Worm (Caenorhabditis elegans): Measurements from ENCODE around the gene mrpl-21.

Gene mrpl-21

ce11 chrIII:4243461-4243860, at the start of gene mrpl-21:
Gene mrpl-21, minus strand, starts transcription at chrIII:4243561.
- no peak for TF ChIP-seq Y105C5A.15 (GFP tag; IDR thresholded peaks at IDR 0.05)
- TF ChIP-seq F49E8.2 (tag; optimal IDR thresholded peaks at IDR 0.05; ENCODE audit: borderline replicate concordance) = no peak
- TF ChIP-seq egl-43 (GFP tag; IDR thresholded peaks at IDR 0.05) = no peak
- no peak for TF ChIP-seq lir-3 (tag; optimal IDR thresholded peaks at IDR 0.05)
- no peak for TF ChIP-seq dmd-8 (GFP tag; IDR thresholded peaks at IDR 0.05)
- TF ChIP-seq php-3 (GFP tag; IDR thresholded peaks at IDR 0.05) = no peak
- TF ChIP-seq lin-38 (GFP tag; IDR thresholded peaks at IDR 0.05) = no peak
- no peak for TF ChIP-seq sdz-12 (GFP tag; optimal IDR thresholded peaks at IDR 0.05)
- no peak for TF ChIP-seq nhr-76 (tag; optimal IDR thresholded peaks at IDR 0.05)
- no peak for TF ChIP-seq F37D6.2 (tag; optimal IDR thresholded peaks at IDR 0.05)
- no peak for TF ChIP-seq zip-2 (tag; optimal IDR thresholded peaks at IDR 0.05)
- TF ChIP-seq F44E2.7 (GFP tag; IDR thresholded peaks at IDR 0.05) = no peak
- no peak for TF ChIP-seq spr-1 (tag; optimal IDR thresholded peaks at IDR 0.05)
- TF ChIP-seq nhr-48 (tag; optimal IDR thresholded peaks at IDR 0.05) = no peak

DNA sequence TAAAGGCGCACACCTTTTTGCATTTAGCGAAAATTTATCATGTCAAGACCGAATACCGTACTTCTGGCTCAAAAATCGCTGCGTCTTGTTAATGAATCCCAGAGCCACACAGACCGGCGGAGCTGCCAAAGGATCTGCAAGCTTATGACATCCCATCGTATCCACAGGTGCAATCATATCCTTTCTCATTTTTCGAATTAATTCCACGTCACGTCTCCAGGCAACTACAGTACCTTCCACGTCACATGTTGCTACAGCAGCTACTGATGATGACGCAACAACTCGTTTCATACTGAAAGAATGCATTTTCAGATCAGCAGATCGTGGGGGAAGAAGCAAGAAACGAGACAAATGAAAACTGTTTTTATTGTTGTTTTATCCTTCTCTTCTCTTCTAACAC, 49.7 kb upstream of the mrpl-21 start, which contains the start of gene R10E4.6:
R10E4.6 (plus strand) TSS at position 301 of the 400 bp plus-strand sequence.
- TF ChIP-seq egl-43 (GFP tag; IDR thresholded peaks at IDR 0.05) = no peak
- TF ChIP-seq nhr-25 (tag; optimal IDR thresholded peaks at IDR 0.05; ENCODE audit: borderline replicate concordance, insufficient read depth) = no peak
- TF ChIP-seq T26A8.4 (GFP tag; IDR thresholded peaks at IDR 0.05) = no peak

DNA sequence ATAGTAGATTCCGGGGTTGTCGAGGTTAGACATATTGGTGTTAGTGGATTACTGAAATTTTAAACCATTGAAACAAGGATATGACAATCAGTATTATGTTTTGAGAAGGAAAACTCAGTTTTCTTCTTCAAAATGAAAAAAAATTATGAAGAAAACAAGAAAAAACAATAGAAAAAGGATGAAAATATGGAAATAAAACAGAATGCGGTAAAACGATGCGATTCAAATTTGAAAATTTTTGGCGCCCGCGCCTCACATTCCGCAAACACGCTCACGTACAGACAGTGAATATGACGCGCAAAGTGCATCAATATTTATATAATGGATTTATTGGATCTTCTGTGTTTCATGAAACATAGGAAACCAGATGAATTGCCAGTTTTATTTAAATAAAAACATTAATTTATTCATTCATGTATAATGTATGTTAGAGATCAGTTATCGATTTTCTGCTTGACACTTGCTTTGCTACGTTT, 47.9 kb upstream of the mrpl-21 start, which contains the start of gene mcm-5:
mcm-5 (minus strand) TSS at position 51 of the 476 bp plus-strand sequence.
- no peak for TF ChIP-seq daf-16 (GFP tag; optimal IDR thresholded peaks at IDR 0.05)
- peak; percentile 19 for TF ChIP-seq daf-16 (tag; optimal IDR thresholded peaks at IDR 0.05)
- TF ChIP-seq zip-2 (tag; optimal IDR thresholded peaks at IDR 0.05) = no peak
- no peak for TF ChIP-seq zip-11 (GFP tag; IDR thresholded peaks at IDR 0.05)
- TF ChIP-seq nhr-111 (GFP tag; optimal IDR thresholded peaks at IDR 0.05) = no peak
- no peak for TF ChIP-seq nhr-102 (tag; optimal IDR thresholded peaks at IDR 0.05)
- TF ChIP-seq dpl-1 (GFP tag; optimal IDR thresholded peaks at IDR 0.05) = peak; percentile 86
- no peak for TF ChIP-seq Y5F2A.4 (GFP tag; optimal IDR thresholded peaks at IDR 0.05)
- TF ChIP-seq daf-12 (tag; optimal IDR thresholded peaks at IDR 0.05) = no peak
- TF ChIP-seq lim-7 (GFP tag; IDR thresholded peaks at IDR 0.05) = no peak
- no peak for TF ChIP-seq nhr-10 (tag; optimal IDR thresholded peaks at IDR 0.05)
- TF ChIP-seq nhr-25 (tag; optimal IDR thresholded peaks at IDR 0.05; ENCODE audit: borderline replicate concordance, insufficient read depth) = no peak
- TF ChIP-seq sdz-12 (GFP tag; optimal IDR thresholded peaks at IDR 0.05) = no peak
- no peak for TF ChIP-seq tag-97 (GFP tag; IDR thresholded peaks at IDR 0.05)
- TF ChIP-seq aly-2 (tag; optimal IDR thresholded peaks at IDR 0.05) = no peak
- TF ChIP-seq lin-29 (GFP tag; IDR thresholded peaks at IDR 0.05) = no peak
- TF ChIP-seq mes-2 (tag; optimal IDR thresholded peaks at IDR 0.05; ENCODE audit: poor library complexity, severe bottlenecking) = peak; percentile 62
- no peak for TF ChIP-seq lin-13 (GFP tag; optimal IDR thresholded peaks at IDR 0.05)
- TF ChIP-seq unc-130 (GFP tag; optimal IDR thresholded peaks at IDR 0.05) = peak; percentile 28
- TF ChIP-seq D1046.2 (GFP tag; IDR thresholded peaks at IDR 0.05) = no peak
- no peak for TF ChIP-seq rbr-2 (tag; optimal IDR thresholded peaks at IDR 0.05)
- no peak for TF ChIP-seq ceh-44 (GFP tag; IDR thresholded peaks at IDR 0.05)
- no peak for TF ChIP-seq T20F7.1 (GFP tag; optimal IDR thresholded peaks at IDR 0.05)
- no peak for TF ChIP-seq hif-1 (tag; optimal IDR thresholded peaks at IDR 0.05)
- no peak for TF ChIP-seq ctbp-1 (GFP tag; IDR thresholded peaks at IDR 0.05)
- TF ChIP-seq zag-1 (tag; optimal IDR thresholded peaks at IDR 0.05) = no peak
- no peak for TF ChIP-seq hlh-30 (tag; optimal IDR thresholded peaks at IDR 0.05; ENCODE audit: insufficient read depth)
- no peak for TF ChIP-seq saeg-2 (GFP tag; IDR thresholded peaks at IDR 0.05)
- TF ChIP-seq lin-38 (GFP tag; IDR thresholded peaks at IDR 0.05) = no peak; the same call in 1 of the 2 replicates
- TF ChIP-seq mep-1 (tag; optimal IDR thresholded peaks at IDR 0.05) = no peak
- no peak for TF ChIP-seq lin-39 (tag; optimal IDR thresholded peaks at IDR 0.05)
- TF ChIP-seq ZK337.2 (GFP tag; IDR thresholded peaks at IDR 0.05) = no peak
- peak in 1 of 2 experiments; percentile 56 for TF ChIP-seq lsy-2 (tag; optimal IDR thresholded peaks at IDR 0.05)

All from whole organism, L4 larva.